Worm (Caenorhabditis elegans) whole organism, L1 larva: ENCODE data around the gene lact-5.

Experiments
- ceh-8 ChIP-seq: fragments of 200-800 bp; sonication (Bioruptor generic); optimal IDR thresholded peaks from 2 replicates; lab custom pipeline; 2018; ENCODE audit warnings: mild to moderate bottlenecking, missing genetic modification characterization, moderate library complexity, missing compliant biosample characterization
- elt-3 ChIP-seq, 6 experiments: fragments of 150-350 bp in 1 of 6; sonication (generic microtip); optimal IDR thresholded peaks; 2 replicates each; lab custom pipeline; 2017 to 2018; ENCODE audit warnings: missing biosample characterization in 6 of 6, missing genetic modification characterization in 6 of 6, inconsistent platforms in 1 of 6
- mdl-1 ChIP-seq, 2 experiments: fragments of 150-350 bp; optimal IDR thresholded peaks; 2 replicates each; lab custom pipeline; 2014 to 2017; ENCODE audit warnings: missing biosample characterization in 2 of 2, missing genetic modification characterization in 2 of 2, inconsistent platforms in 1 of 2
- skn-1 ChIP-seq: fragments of 150-350 bp; optimal IDR thresholded peaks from 2 replicates; lab custom pipeline; 2014; ENCODE audit warnings: missing biosample characterization, missing genetic modification characterization
- ztf-11 ChIP-seq, 2 experiments: sonication (generic microtip); optimal IDR thresholded peaks; 2 replicates each; lab custom pipeline; 2016 to 2017; ENCODE audit warnings: missing genetic modification characterization in 2 of 2, missing biosample characterization in 1 of 2, missing compliant biosample characterization in 1 of 2

DNA sequence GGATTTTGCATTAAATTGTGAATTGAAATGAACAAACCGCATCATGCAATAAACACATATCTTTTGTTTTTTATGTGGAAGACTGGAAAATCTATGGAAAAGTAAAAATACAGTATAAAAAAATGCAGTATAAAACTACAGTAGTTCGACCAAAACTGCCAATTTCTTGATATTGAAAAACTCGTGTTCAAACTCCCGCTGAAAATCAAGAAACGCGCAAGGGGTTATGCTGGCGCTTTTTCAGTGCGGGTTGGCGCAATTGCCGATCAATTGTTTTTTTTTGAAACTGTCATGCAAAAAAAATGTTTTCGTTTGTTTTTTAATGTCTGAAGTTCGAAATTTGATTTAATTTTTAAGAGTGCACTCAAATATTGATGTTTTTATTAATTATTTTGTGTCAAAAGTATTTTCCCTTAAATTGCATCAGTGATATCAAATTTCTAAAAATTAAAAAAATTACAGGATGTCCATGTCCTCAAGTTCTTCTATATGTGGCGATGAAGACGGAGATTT lies 30.1 kb upstream of the lact-5 start, which contains the start of gene dnj-9:
- TF ChIP-seq mdl-1 (tag; optimal IDR thresholded peaks at IDR 0.05; lab: Kevin White, UChicago) = peak in 1 of 2 experiments; percentile 78
- peak; percentile 88 for TF ChIP-seq skn-1
- peak in 1 of 2 experiments; percentile 90 for TF ChIP-seq ztf-11 (tag; optimal IDR thresholded peaks at IDR 0.05; lab: Kevin White, UChicago)
- peak in 3 of 6 experiments; percentile 50 to 90 (median 90) for TF ChIP-seq elt-3 (tag; optimal IDR thresholded peaks at IDR 0.05; lab: Kevin White, UChicago)
- TF ChIP-seq ceh-8 (GFP tag; lab: Kevin White, UChicago) = peak; percentile 93
